Worm (Caenorhabditis elegans) whole organism, dauer: ENCODE data around the gene C07B5.2.

ENCODE experiments used
- unc-62 ChIP-seq: sonication (generic microtip); optimal IDR thresholded peaks from 2 replicates; lab custom pipeline; 2017; ENCODE audit warnings: missing biosample characterization, missing genetic modification reagents, missing genetic modification characterization

Gene C07B5.2

ce11 chrX:9504911-9505397, 12.1 kb downstream of the C07B5.2 start:
- no peak for TF ChIP-seq unc-62 (GFP tag; lab: Kevin White, UChicago)

- TF ChIP-seq unc-62 (GFP tag; lab: Kevin White, UChicago): no peak
Observed at ce11 chrX:9504221-9504620, 12.8 kb downstream of the C07B5.2 start.

ce11 chrX:9499355-9499754, 17.7 kb downstream of the C07B5.2 start:
- no peak for TF ChIP-seq unc-62 (GFP tag; lab: Kevin White, UChicago)

- TF ChIP-seq unc-62 (GFP tag; lab: Kevin White, UChicago): no peak
Observed at ce11 chrX:9494661-9495060, 22.3 kb downstream of the C07B5.2 start.

- TF ChIP-seq unc-62 (GFP tag; lab: Kevin White, UChicago): no peak
Observed at ce11 chrX:9491439-9491838, 25.6 kb downstream of the C07B5.2 start.

- TF ChIP-seq unc-62 (GFP tag; lab: Kevin White, UChicago): no peak
Observed at ce11 chrX:9489578-9489977, 27.4 kb downstream of the C07B5.2 start.

ce11 chrX:9486160-9486559, 30.8 kb downstream of the C07B5.2 start:
- no peak for TF ChIP-seq unc-62 (GFP tag; lab: Kevin White, UChicago)

- no peak for TF ChIP-seq unc-62 (GFP tag; lab: Kevin White, UChicago)
Observed at ce11 chrX:9483754-9484153, 33.3 kb downstream of the C07B5.2 start.

ce11 chrX:9476752-9477151, 40.3 kb downstream of the C07B5.2 start:
- no peak for TF ChIP-seq unc-62 (GFP tag; lab: Kevin White, UChicago)

- no peak for TF ChIP-seq unc-62 (GFP tag; lab: Kevin White, UChicago)
Observed at ce11 chrX:9472170-9472569, 44.8 kb downstream of the C07B5.2 start, which contains the start of gene gap-2. Gene gap-2 (plus strand): TSS chrX:9472470.

- TF ChIP-seq unc-62 (GFP tag; lab: Kevin White, UChicago): no peak
Observed at ce11 chrX:9467573-9467972, 49.4 kb downstream of the C07B5.2 start.
